Worm (Caenorhabditis elegans) whole organism, L1 larva: ENCODE results near the gene F53B7.7.
A peak's percentile ranks its signal among the peaks of the same experiment; 100 is the strongest.

Experiments used
- C04F5.9 ChIP-seq: sonication (generic microtip); optimal IDR thresholded peaks from 2 replicates; lab custom pipeline; 2016; ENCODE audit warnings: missing genetic modification characterization, missing compliant biosample characterization
- alr-1 ChIP-seq: fragments of 200-800 bp; sonication (Bioruptor generic); optimal IDR thresholded peaks from 2 replicates; lab custom pipeline; 2018; ENCODE audit warnings: borderline replicate concordance, mild to moderate bottlenecking, missing genetic modification characterization, missing compliant biosample characterization
- ama-1 ChIP-seq: fragments of 150-350 bp; optimal IDR thresholded peaks from 2 replicates; lab custom pipeline; 2014
- blmp-1 ChIP-seq: fragments of 150-350 bp; optimal IDR thresholded peaks from 2 replicates; lab custom pipeline; 2014; ENCODE audit warnings: missing biosample characterization, missing genetic modification characterization
- ceh-63 ChIP-seq: fragments of 200-800 bp; sonication (Bioruptor generic); optimal IDR thresholded peaks from 2 replicates; lab custom pipeline; 2018; ENCODE audit warnings: mild to moderate bottlenecking, missing genetic modification characterization, missing compliant biosample characterization
- ceh-8 ChIP-seq: fragments of 200-800 bp; sonication (Bioruptor generic); optimal IDR thresholded peaks from 2 replicates; lab custom pipeline; 2018; ENCODE audit warnings: mild to moderate bottlenecking, missing genetic modification characterization, moderate library complexity, missing compliant biosample characterization
- efl-1 ChIP-seq, 4 experiments: fragments of 150-350 bp; optimal IDR thresholded peaks in 3 of 4; peaks in 1 of 4; 1 replicate in 1 of 4; 2 replicates in 3 of 4; lab custom pipeline; 2014; ENCODE audit warnings: missing biosample characterization in 2 of 4, missing genetic modification characterization in 2 of 4, missing genetic modification reagents in 2 of 4
- efl-3 ChIP-seq: fragments of 200-800 bp; sonication (Bioruptor generic); optimal IDR thresholded peaks from 2 replicates; lab custom pipeline; 2018; ENCODE audit warnings: mild to moderate bottlenecking, missing genetic modification characterization, missing compliant biosample characterization
- elt-2 ChIP-seq: sonication (generic microtip); optimal IDR thresholded peaks from 2 replicates; lab custom pipeline; 2016; ENCODE audit warnings: missing genetic modification characterization, mild to moderate bottlenecking, inconsistent platforms, missing compliant biosample characterization, missing genetic modification reagents
- fkh-4 ChIP-seq: sonication (generic microtip); optimal IDR thresholded peaks from 2 replicates; lab custom pipeline; 2016; ENCODE audit warnings: missing compliant biosample characterization, missing genetic modification characterization, borderline replicate concordance
- fkh-8 ChIP-seq: sonication (generic microtip); optimal IDR thresholded peaks from 2 replicates; lab custom pipeline; 2016; ENCODE audit warnings: mild to moderate bottlenecking, missing genetic modification characterization, missing compliant biosample characterization
- fos-1 ChIP-seq: fragments of 150-350 bp; optimal IDR thresholded peaks from 2 replicates; lab custom pipeline; 2014; ENCODE audit warnings: missing biosample characterization, missing genetic modification characterization
- grh-1 ChIP-seq: fragments of 200-800 bp; sonication (Bioruptor generic); IDR thresholded peaks from 2 replicates; pipeline ENCODE4 v1.3.6; 2022; ENCODE audit warnings: missing genetic modification reagents, missing genetic modification characterization, missing compliant biosample characterization
- hlh-17 ChIP-seq: fragments of 200-800 bp; sonication (Bioruptor generic); optimal IDR thresholded peaks from 2 replicates; lab custom pipeline; 2018; ENCODE audit warnings: missing genetic modification characterization, mild to moderate bottlenecking, missing compliant biosample characterization, moderate library complexity, borderline replicate concordance
- hlh-4 ChIP-seq: sonication (generic microtip); optimal IDR thresholded peaks from 2 replicates; lab custom pipeline; 2016; ENCODE audit warnings: mild to moderate bottlenecking, missing genetic modification characterization, missing compliant biosample characterization
- irx-1 ChIP-seq: sonication (generic microtip); optimal IDR thresholded peaks from 2 replicates; lab custom pipeline; 2016; ENCODE audit warnings: missing genetic modification characterization, missing compliant biosample characterization
- jun-1 ChIP-seq: fragments of 150-350 bp; optimal IDR thresholded peaks from 2 replicates; lab custom pipeline; 2014; ENCODE audit warnings: missing biosample characterization, missing genetic modification reagents, missing genetic modification characterization
- lin-13 ChIP-seq: fragments of 150-350 bp; optimal IDR thresholded peaks from 2 replicates; lab custom pipeline; 2014; ENCODE audit warnings: missing biosample characterization, missing genetic modification reagents, missing genetic modification characterization
- lin-14 ChIP-seq: fragments of 200-800 bp; sonication (Bioruptor generic); optimal IDR thresholded peaks from 2 replicates; lab custom pipeline; 2018; ENCODE audit warnings: mild to moderate bottlenecking, missing genetic modification characterization, moderate library complexity, missing compliant biosample characterization
- lin-15B ChIP-seq: fragments of 150-350 bp; sonication (generic microtip); optimal IDR thresholded peaks from 3 replicates; lab custom pipeline; 2014; ENCODE audit warnings: missing biosample characterization, missing genetic modification characterization
- lin-35 ChIP-seq, 2 experiments: fragments of 150-350 bp; optimal IDR thresholded peaks; 2 replicates each; lab custom pipeline; 2014; ENCODE audit warnings: missing biosample characterization in 2 of 2, missing genetic modification characterization in 2 of 2, missing genetic modification reagents in 2 of 2
- lin-39 ChIP-seq: fragments of 150-350 bp; optimal IDR thresholded peaks from 2 replicates; lab custom pipeline; 2014; ENCODE audit warnings: missing biosample characterization, missing genetic modification reagents, missing genetic modification characterization
- lir-3 ChIP-seq: sonication (generic microtip); optimal IDR thresholded peaks from 2 replicates; lab custom pipeline; 2016; ENCODE audit warnings: mild to moderate bottlenecking, missing genetic modification characterization, moderate library complexity, missing compliant biosample characterization; ENCODE audit not compliant: poor library complexity
- lsy-2 ChIP-seq, 2 experiments: fragments of 150-350 bp; optimal IDR thresholded peaks; 2 replicates each; lab custom pipeline; 2014; ENCODE audit warnings: missing biosample characterization in 2 of 2, missing genetic modification characterization in 2 of 2
- mdl-1 ChIP-seq, 2 experiments: fragments of 150-350 bp; optimal IDR thresholded peaks; 2 replicates each; lab custom pipeline; 2014 to 2017; ENCODE audit warnings: missing biosample characterization in 2 of 2, missing genetic modification characterization in 2 of 2, inconsistent platforms in 1 of 2
- mep-1 ChIP-seq: fragments of 150-350 bp; optimal IDR thresholded peaks from 2 replicates; lab custom pipeline; 2014; ENCODE audit warnings: missing biosample characterization, missing genetic modification characterization
- nhr-19 ChIP-seq: fragments of 200-800 bp; sonication (Bioruptor generic); conservative IDR thresholded peaks from 2 replicates; pipeline ENCODE4 v1.3.6; 2022; ENCODE audit warnings: missing genetic modification characterization, missing compliant biosample characterization
- nhr-20 ChIP-seq: sonication (generic microtip); optimal IDR thresholded peaks from 2 replicates; lab custom pipeline; 2016; ENCODE audit warnings: mild to moderate bottlenecking, missing genetic modification characterization, missing compliant biosample characterization
- nhr-237 ChIP-seq: fragments of 150-350 bp; optimal IDR thresholded peaks from 2 replicates; lab custom pipeline; 2014; ENCODE audit warnings: missing biosample characterization, missing genetic modification characterization
- nhr-28 ChIP-seq: fragments of 150-350 bp; optimal IDR thresholded peaks from 2 replicates; lab custom pipeline; 2014; ENCODE audit warnings: missing biosample characterization, missing genetic modification characterization
- nhr-77 ChIP-seq: fragments of 150-350 bp; optimal IDR thresholded peaks from 2 replicates; lab custom pipeline; 2014; ENCODE audit warnings: missing biosample characterization, missing genetic modification characterization
- nhr-84 ChIP-seq: sonication (generic microtip); optimal IDR thresholded peaks from 2 replicates; lab custom pipeline; 2017; ENCODE audit warnings: missing biosample characterization, missing genetic modification characterization
- nhr-85 ChIP-seq: sonication (generic microtip); peaks from one replicate; lab custom pipeline; 2016; ENCODE audit warnings: missing genetic modification characterization, inconsistent platforms, missing compliant biosample characterization
- rnt-1 ChIP-seq: sonication (generic microtip); optimal IDR thresholded peaks from 2 replicates; lab custom pipeline; 2016; ENCODE audit warnings: mild to moderate bottlenecking, missing genetic modification characterization, moderate library complexity, missing compliant biosample characterization
- swsn-7 ChIP-seq: sonication (generic microtip); optimal IDR thresholded peaks from 2 replicates; lab custom pipeline; 2016; ENCODE audit warnings: missing genetic modification characterization, missing compliant biosample characterization
- tlp-1 ChIP-seq: fragments of 150-350 bp; optimal IDR thresholded peaks from 2 replicates; lab custom pipeline; 2014; ENCODE audit warnings: missing biosample characterization, missing genetic modification characterization
- unc-130 ChIP-seq: fragments of 150-350 bp; optimal IDR thresholded peaks from 2 replicates; lab custom pipeline; 2017; ENCODE audit warnings: missing biosample characterization, missing genetic modification characterization, inconsistent platforms
- unc-62 ChIP-seq: fragments of 150-350 bp; optimal IDR thresholded peaks from 2 replicates; lab custom pipeline; 2014; ENCODE audit warnings: missing biosample characterization, missing genetic modification reagents, missing genetic modification characterization
- unc-86 ChIP-seq: sonication (generic microtip); optimal IDR thresholded peaks from 2 replicates; lab custom pipeline; 2016; ENCODE audit warnings: missing genetic modification characterization, missing compliant biosample characterization
- xbp-1 ChIP-seq: sonication (generic microtip); optimal IDR thresholded peaks from 2 replicates; lab custom pipeline; 2016; ENCODE audit warnings: missing genetic modification characterization, missing compliant biosample characterization
- zag-1 ChIP-seq: fragments of 150-350 bp; optimal IDR thresholded peaks from 2 replicates; lab custom pipeline; 2014; ENCODE audit warnings: missing biosample characterization, missing genetic modification characterization
- zip-4 ChIP-seq: fragments of 200-800 bp; sonication (Bioruptor generic); optimal IDR thresholded peaks from 2 replicates; lab custom pipeline; 2018; ENCODE audit warnings: mild to moderate bottlenecking, missing genetic modification characterization, moderate library complexity, missing compliant biosample characterization
- ztf-11 ChIP-seq, 2 experiments: sonication (generic microtip); optimal IDR thresholded peaks; 2 replicates each; lab custom pipeline; 2016 to 2017; ENCODE audit warnings: missing genetic modification characterization in 2 of 2, missing biosample characterization in 1 of 2, missing compliant biosample characterization in 1 of 2

F53B7.7 gene

ce11 chrV:11016846-11017553 lies 18.1 kb downstream of the F53B7.7 start:
- TF ChIP-seq nhr-85 (tag; lab: Kevin White, UChicago) (peak; percentile 58), fkh-4 (tag; lab: Kevin White, UChicago) (no peak), lin-35 (GFP tag; optimal IDR thresholded peaks at IDR 0.05; lab: Kevin White, UChicago) (peak in 1 of 2 experiments; percentile 1), efl-1 (optimal IDR thresholded peaks at IDR 0.05; lab: Kevin White, UChicago) (no peak), efl-1 (GFP tag; optimal IDR thresholded peaks at IDR 0.05 in 1 of 2; lab: Kevin White, UChicago) (peak in 1 of 2 experiments; percentile 72), lin-14 (GFP tag; lab: Kevin White, UChicago) (peak; percentile 5)
- TF ChIP-seq, all 84 proteins: peak for 4

DNA sequence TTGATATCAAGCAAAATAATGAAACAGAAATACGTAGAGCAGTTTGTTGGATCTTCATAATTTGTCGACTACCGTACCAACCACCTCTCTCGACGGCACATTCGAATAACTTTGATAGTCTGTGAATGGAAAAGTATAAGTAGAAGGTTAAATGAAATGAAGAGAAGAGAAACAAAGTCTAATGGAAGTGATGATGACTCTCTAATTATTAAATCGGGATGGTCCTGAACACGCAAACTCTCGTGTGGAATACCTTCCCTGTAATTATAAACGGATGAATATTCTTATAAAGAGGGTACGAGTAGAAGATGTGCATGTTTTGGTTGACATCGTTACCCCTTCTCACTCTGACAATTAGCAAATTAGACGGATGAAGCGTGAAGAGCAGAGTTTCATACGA lies 23.9 kb downstream of the F53B7.7 start, which contains the start of the genes C13G3.12 and hot-6:
C13G3.12 (minus strand) TSS at position 101 of the 400 bp plus-strand sequence.
hot-6 (minus strand) TSS at position 121 of the 400 bp plus-strand sequence.
- no peak for TF ChIP-seq nhr-84 (tag; lab: Kevin White, UChicago)
- TF ChIP-seq lsy-2 (tag; optimal IDR thresholded peaks at IDR 0.05; lab: Kevin White, UChicago) = no peak
- no peak for TF ChIP-seq xbp-1
- no peak for TF ChIP-seq nhr-28

DNA sequence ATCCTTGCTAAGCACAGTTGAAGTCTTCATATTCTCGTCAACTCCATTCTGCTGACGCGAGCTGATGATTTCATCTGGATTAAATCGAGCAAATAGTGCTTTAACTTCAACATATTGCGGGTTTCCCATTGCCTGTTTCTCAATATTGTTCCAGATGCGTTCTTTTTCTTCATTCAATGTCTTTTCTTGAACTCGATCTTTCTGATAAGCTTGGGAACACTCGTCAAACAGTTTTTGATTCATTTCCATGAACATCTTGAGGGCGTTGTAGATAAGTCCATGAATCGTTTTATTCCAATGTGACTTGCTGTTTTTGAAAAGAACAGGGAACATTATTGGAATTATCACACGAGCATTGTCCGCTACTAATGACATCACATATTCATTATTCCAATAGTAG lies 28.8 kb downstream of the F53B7.7 start:
- TF ChIP-seq hlh-4 (tag; lab: Kevin White, UChicago) = no peak
- TF ChIP-seq fos-1 (tag; lab: Kevin White, UChicago) = no peak
- no peak for TF ChIP-seq blmp-1
- TF ChIP-seq rnt-1 (tag; lab: Kevin White, UChicago) = no peak
- TF ChIP-seq fkh-8 (tag; lab: Kevin White, UChicago) = no peak
- TF ChIP-seq elt-2 (tag; lab: Kevin White, UChicago) = no peak
- no peak for TF ChIP-seq ama-1 (lab: Kevin White, UChicago)
- TF ChIP-seq zag-1 = no peak
- TF ChIP-seq ceh-63 (GFP tag; lab: Kevin White, UChicago) = no peak
- TF ChIP-seq unc-62 = no peak
- TF ChIP-seq C04F5.9 = no peak
- TF ChIP-seq unc-86 (tag; lab: Kevin White, UChicago) = no peak
- no peak for TF ChIP-seq nhr-237 (tag; lab: Kevin White, UChicago)
- TF ChIP-seq lin-15B (tag; lab: Kevin White, UChicago) = no peak
- TF ChIP-seq hlh-17 (GFP tag; lab: Kevin White, UChicago) = no peak
- TF ChIP-seq swsn-7 (tag; lab: Kevin White, UChicago) = no peak
- TF ChIP-seq nhr-19 (GFP tag; lab: Robert Waterston, UW) = no peak
- TF ChIP-seq lin-35 (GFP tag; optimal IDR thresholded peaks at IDR 0.05; lab: Kevin White, UChicago) = no peak
- TF ChIP-seq nhr-77 (tag; lab: Kevin White, UChicago) = no peak
- TF ChIP-seq unc-130 (tag; lab: Kevin White, UChicago) = no peak

DNA sequence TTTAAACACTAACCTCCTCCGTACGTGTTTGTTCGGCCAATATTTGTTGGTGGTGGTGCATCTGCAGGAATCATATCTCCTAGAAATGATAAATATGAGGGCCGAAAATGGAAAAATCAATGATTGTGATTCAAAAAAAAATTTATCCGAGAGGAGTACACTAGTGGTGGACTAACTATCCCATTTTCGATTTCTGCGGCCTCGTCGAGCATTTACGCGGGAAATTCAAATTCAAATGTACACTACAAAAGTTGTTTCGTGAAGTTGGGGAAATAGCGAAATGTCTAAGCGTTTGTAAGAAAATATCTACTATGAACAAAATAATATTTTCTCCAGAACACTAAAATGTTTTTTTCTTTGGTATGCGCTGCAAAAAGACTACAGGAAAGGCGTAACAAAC lies 30.4 kb downstream of the F53B7.7 start:
- TF ChIP-seq lin-35 (GFP tag; optimal IDR thresholded peaks at IDR 0.05; lab: Kevin White, UChicago) = peak; percentile 93 to 97
- peak in 1 of 2 experiments; percentile 90 for TF ChIP-seq ztf-11 (tag; optimal IDR thresholded peaks at IDR 0.05; lab: Kevin White, UChicago)
- peak; percentile 56 for TF ChIP-seq lin-13
- TF ChIP-seq lir-3 (tag; lab: Kevin White, UChicago) = peak; percentile 93
- TF ChIP-seq mdl-1 (tag; optimal IDR thresholded peaks at IDR 0.05; lab: Kevin White, UChicago) = peak in 1 of 2 experiments; percentile 28
- TF ChIP-seq elt-2 (tag; lab: Kevin White, UChicago) = peak; percentile 63
- TF ChIP-seq grh-1 (GFP tag; lab: Robert Waterston, UW) = peak; percentile 62
- peak; percentile 53 for TF ChIP-seq jun-1 (tag; lab: Kevin White, UChicago)
- peak; percentile 86 for TF ChIP-seq irx-1 (tag; lab: Kevin White, UChicago)
- no peak for TF ChIP-seq nhr-237 (tag; lab: Kevin White, UChicago)
- TF ChIP-seq nhr-84 (tag; lab: Kevin White, UChicago) = no peak
- no peak for TF ChIP-seq tlp-1
- peak; percentile 0 for TF ChIP-seq lin-39 (tag; lab: Kevin White, UChicago)
- TF ChIP-seq fkh-8 (tag; lab: Kevin White, UChicago) = peak; percentile 42
- TF ChIP-seq ceh-8 = peak; percentile 55
- peak; percentile 81 for TF ChIP-seq nhr-20 (tag; lab: Kevin White, UChicago)
- peak; percentile 11 for TF ChIP-seq zip-4 (GFP tag; lab: Kevin White, UChicago)
- peak; percentile 95 to 97 for TF ChIP-seq efl-1 (optimal IDR thresholded peaks at IDR 0.05; lab: Kevin White, UChicago)
- peak; percentile 93 to 99 for TF ChIP-seq efl-1 (GFP tag; optimal IDR thresholded peaks at IDR 0.05 in 1 of 2; lab: Kevin White, UChicago)
- TF ChIP-seq alr-1 = no peak
- TF ChIP-seq lin-14 (GFP tag; lab: Kevin White, UChicago) = peak; percentile 38
- TF ChIP-seq efl-3 (GFP tag; lab: Kevin White, UChicago) = no peak
- peak; percentile 67 for TF ChIP-seq blmp-1
- TF ChIP-seq fkh-4 (tag; lab: Kevin White, UChicago) = peak; percentile 87
- no peak for TF ChIP-seq hlh-4 (tag; lab: Kevin White, UChicago)
- no peak for TF ChIP-seq ceh-63 (GFP tag; lab: Kevin White, UChicago)
- peak; percentile 72 for TF ChIP-seq C04F5.9
- peak; percentile 59 for TF ChIP-seq mep-1 (tag; lab: Kevin White, UChicago)
